Worm (Caenorhabditis elegans) whole organism, midembryonic: ENCODE results near the gene srbc-57.

ENCODE experiments used
- T22C8.4 ChIP-seq: fragments of 200-800 bp; sonication (Bioruptor generic); IDR thresholded peaks from 2 replicates; pipeline ENCODE4 v1.3.6; 2022; ENCODE audit warnings: missing genetic modification characterization, missing compliant biosample characterization
- med-1 ChIP-seq: sonication (generic microtip); optimal IDR thresholded peaks from 2 replicates; lab custom pipeline; 2017; ENCODE audit warnings: missing genetic modification characterization, mild to moderate bottlenecking, missing compliant biosample characterization, antibody characterized with exemption, missing genetic modification reagents; ENCODE audit not compliant: insufficient read depth
- ztf-23 ChIP-seq: fragments of 200-800 bp; sonication (Bioruptor generic); IDR thresholded peaks from 2 replicates; pipeline ENCODE4 v1.3.6; 2022; ENCODE audit warnings: missing genetic modification reagents, missing genetic modification characterization, missing compliant biosample characterization

ce11 chrV:433898-434297, 34.5 kb downstream of the srbc-57 start, which contains the start of gene B0554.2:
- TF ChIP-seq ztf-23 (GFP tag; lab: Robert Waterston, UW) (no peak), T22C8.4 (GFP tag; lab: Robert Waterston, UW) (no peak), med-1 (GFP tag; lab: Kevin White, UChicago) (no peak)
